Worm (Caenorhabditis elegans) whole organism, mixed stage, embryonic: ENCODE results near the gene ogdh-2.

Source experiments
- M03D4.4 ChIP-seq: sonication (generic microtip); optimal IDR thresholded peaks from 2 replicates; lab custom pipeline; 2017; ENCODE audit warnings: mild to moderate bottlenecking, missing genetic modification characterization, missing compliant biosample characterization
- bed-3 ChIP-seq: fragments of 200-800 bp; sonication (Bioruptor generic); optimal IDR thresholded peaks from 3 replicates; lab custom pipeline; 2018; ENCODE audit warnings: mild to moderate bottlenecking, missing genetic modification characterization, moderate library complexity, missing compliant biosample characterization
- blmp-1 ChIP-seq: fragments of 150-350 bp; optimal IDR thresholded peaks from 2 replicates; lab custom pipeline; 2014; ENCODE audit warnings: missing biosample characterization, missing genetic modification characterization
- ceh-39 ChIP-seq: fragments of 150-350 bp; optimal IDR thresholded peaks from 2 replicates; lab custom pipeline; 2014; ENCODE audit warnings: missing biosample characterization, missing genetic modification characterization
- ceh-43 ChIP-seq: fragments of 200-800 bp; sonication (Bioruptor generic); optimal IDR thresholded peaks from 2 replicates; lab custom pipeline; 2018; ENCODE audit warnings: mild to moderate bottlenecking, missing genetic modification characterization, moderate library complexity, missing compliant biosample characterization
- ceh-83 ChIP-seq: fragments of 200-800 bp; sonication (Bioruptor generic); optimal IDR thresholded peaks from 2 replicates; lab custom pipeline; 2018; ENCODE audit warnings: mild to moderate bottlenecking, missing genetic modification characterization, missing compliant biosample characterization
- ces-1 ChIP-seq: fragments of 150-350 bp; optimal IDR thresholded peaks from 2 replicates; lab custom pipeline; 2014; ENCODE audit warnings: missing biosample characterization, missing genetic modification reagents, missing genetic modification characterization
- cnd-1 ChIP-seq: fragments of 200-800 bp; sonication (Bioruptor generic); optimal IDR thresholded peaks from 2 replicates; lab custom pipeline; 2018; ENCODE audit warnings: mild to moderate bottlenecking, missing genetic modification characterization, missing compliant biosample characterization
- elt-1 ChIP-seq: sonication (generic microtip); optimal IDR thresholded peaks from 2 replicates; lab custom pipeline; 2017; ENCODE audit warnings: missing genetic modification characterization, mild to moderate bottlenecking, missing compliant biosample characterization, antibody characterized with exemption, moderate library complexity, borderline replicate concordance; ENCODE audit not compliant: insufficient read depth
- flh-1 ChIP-seq: fragments of 200-800 bp; sonication (Bioruptor generic); optimal IDR thresholded peaks from 2 replicates; lab custom pipeline; 2018; ENCODE audit warnings: mild to moderate bottlenecking, missing genetic modification characterization, moderate library complexity, missing compliant biosample characterization
- ham-2 ChIP-seq: fragments of 200-800 bp; sonication (Bioruptor generic); optimal IDR thresholded peaks from 2 replicates; lab custom pipeline; 2018; ENCODE audit warnings: mild to moderate bottlenecking, missing genetic modification characterization, missing compliant biosample characterization
- hlh-1 ChIP-seq: fragments of 150-350 bp; optimal IDR thresholded peaks from 2 replicates; lab custom pipeline; 2014; ENCODE audit warnings: missing biosample characterization, missing genetic modification reagents, missing genetic modification characterization
- lin-13 ChIP-seq: fragments of 150-350 bp; optimal IDR thresholded peaks from 2 replicates; lab custom pipeline; 2014; ENCODE audit warnings: missing biosample characterization, missing genetic modification characterization
- lin-32 ChIP-seq: fragments of 200-800 bp; sonication (Bioruptor generic); optimal IDR thresholded peaks from 2 replicates; lab custom pipeline; 2018; ENCODE audit warnings: mild to moderate bottlenecking, missing genetic modification characterization, missing compliant biosample characterization
- lsy-2 ChIP-seq: fragments of 150-350 bp; optimal IDR thresholded peaks from 2 replicates; lab custom pipeline; 2014; ENCODE audit warnings: missing biosample characterization, missing genetic modification characterization
- mab-5 ChIP-seq: fragments of 150-350 bp; optimal IDR thresholded peaks from 2 replicates; lab custom pipeline; 2014; ENCODE audit warnings: missing biosample characterization, missing genetic modification characterization
- mep-1 ChIP-seq: fragments of 150-350 bp; optimal IDR thresholded peaks from 2 replicates; lab custom pipeline; 2017; ENCODE audit warnings: missing biosample characterization, missing genetic modification reagents, missing genetic modification characterization, inconsistent platforms
- mls-2 ChIP-seq: sonication (generic microtip); optimal IDR thresholded peaks from 2 replicates; lab custom pipeline; 2016; ENCODE audit warnings: mild to moderate bottlenecking, missing genetic modification characterization, moderate library complexity, missing compliant biosample characterization
- nhr-12 ChIP-seq: fragments of 150-350 bp; optimal IDR thresholded peaks from 2 replicates; lab custom pipeline; 2014; ENCODE audit warnings: missing biosample characterization, missing genetic modification characterization
- nhr-2 ChIP-seq: fragments of 150-350 bp; optimal IDR thresholded peaks from 2 replicates; lab custom pipeline; 2014; ENCODE audit warnings: missing biosample characterization, missing genetic modification characterization
- nhr-28 ChIP-seq: fragments of 150-350 bp; optimal IDR thresholded peaks from 2 replicates; lab custom pipeline; 2014; ENCODE audit warnings: missing biosample characterization, missing genetic modification characterization
- nhr-76 ChIP-seq: sonication (generic microtip); optimal IDR thresholded peaks from 2 replicates; lab custom pipeline; 2017; ENCODE audit warnings: missing biosample characterization, missing genetic modification characterization
- pha-4 ChIP-seq: fragments of 150-350 bp; optimal IDR thresholded peaks from 2 replicates; lab custom pipeline; 2018; ENCODE audit warnings: missing biosample characterization, missing genetic modification reagents, missing genetic modification characterization
- sem-2 ChIP-seq: fragments of 200-800 bp; sonication (Bioruptor generic); optimal IDR thresholded peaks from 2 replicates; lab custom pipeline; 2018; ENCODE audit warnings: mild to moderate bottlenecking, missing genetic modification characterization, missing compliant biosample characterization
- snpc-4 ChIP-seq: fragments of 150-350 bp; optimal IDR thresholded peaks from 2 replicates; lab custom pipeline; 2014; ENCODE audit warnings: missing biosample characterization, missing genetic modification characterization
- tbx-8 ChIP-seq: fragments of 200-800 bp; sonication (Bioruptor generic); optimal IDR thresholded peaks from 2 replicates; lab custom pipeline; 2018; ENCODE audit warnings: mild to moderate bottlenecking, missing genetic modification characterization, moderate library complexity, missing compliant biosample characterization
- unc-39 ChIP-seq: fragments of 150-350 bp; optimal IDR thresholded peaks from 2 replicates; lab custom pipeline; 2014; ENCODE audit warnings: missing biosample characterization, missing genetic modification characterization
- unc-62 ChIP-seq: fragments of 150-350 bp; optimal IDR thresholded peaks from 2 replicates; lab custom pipeline; 2014; ENCODE audit warnings: missing biosample characterization, missing genetic modification reagents, missing genetic modification characterization
- zip-8 ChIP-seq: fragments of 150-350 bp; optimal IDR thresholded peaks from 2 replicates; lab custom pipeline; 2014; ENCODE audit warnings: missing biosample characterization, missing genetic modification characterization

The ogdh-2 gene

DNA sequence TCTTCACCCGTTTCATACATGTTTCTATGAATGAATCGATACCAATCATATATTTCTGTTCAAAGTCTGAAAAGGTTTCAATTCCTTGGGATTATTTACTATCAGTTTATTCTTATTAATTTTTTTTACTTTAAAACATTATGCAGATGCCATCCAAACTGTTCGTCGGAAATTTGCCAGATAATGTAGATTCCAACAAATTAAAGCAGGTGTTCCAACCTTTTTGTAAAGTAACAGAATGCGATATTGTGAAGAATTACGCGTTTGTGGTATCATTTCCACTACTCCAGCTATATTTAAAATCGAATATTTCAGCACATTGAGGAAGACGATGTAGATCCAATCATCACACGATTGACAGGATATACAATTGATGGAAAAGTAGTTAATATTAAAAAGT, 2.2 kb upstream of the ogdh-2 start, which contains the start of gene rnp-1:
rnp-1 (plus strand) TSS at position 145 of the 400 bp plus-strand sequence.
- no peak for TF ChIP-seq M03D4.4 (tag; lab: Kevin White, UChicago)
- TF ChIP-seq hlh-1 (tag; lab: Kevin White, UChicago): no peak
- TF ChIP-seq, all 35 proteins: peak for 0

DNA sequence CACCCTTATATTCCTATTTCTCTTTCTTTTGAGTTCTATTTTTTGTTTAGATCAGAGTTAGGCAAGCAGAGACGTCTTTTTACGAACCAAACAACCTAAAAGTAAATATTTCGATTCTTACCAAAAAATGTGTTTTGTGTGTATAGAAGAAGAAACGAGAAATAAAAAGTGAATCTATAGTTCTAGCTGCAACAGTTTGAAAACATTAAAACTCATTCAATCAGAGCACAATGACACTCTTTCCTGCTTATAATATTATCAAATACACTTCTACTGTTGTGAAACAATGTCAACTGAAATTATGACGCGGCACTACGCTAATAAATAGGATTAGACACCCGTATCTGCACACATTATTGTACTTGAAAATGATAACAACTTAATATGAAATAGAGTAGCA, 1.5 kb downstream of the ogdh-2 start, which contains the start of gene ZK836.3:
ZK836.3 (minus strand) TSS at position 101 of the 400 bp plus-strand sequence.
- TF ChIP-seq zip-8 (no peak), lsy-2 (tag; lab: Kevin White, UChicago) (no peak), lin-13 (tag; lab: Kevin White, UChicago) (no peak), nhr-2 (tag; lab: Kevin White, UChicago) (no peak), blmp-1 (no peak), nhr-76 (tag; lab: Kevin White, UChicago) (no peak), nhr-28 (tag; lab: Kevin White, UChicago) (no peak), tbx-8 (GFP tag; lab: Kevin White, UChicago) (no peak), cnd-1 (tag; lab: Kevin White, UChicago) (no peak)

DNA sequence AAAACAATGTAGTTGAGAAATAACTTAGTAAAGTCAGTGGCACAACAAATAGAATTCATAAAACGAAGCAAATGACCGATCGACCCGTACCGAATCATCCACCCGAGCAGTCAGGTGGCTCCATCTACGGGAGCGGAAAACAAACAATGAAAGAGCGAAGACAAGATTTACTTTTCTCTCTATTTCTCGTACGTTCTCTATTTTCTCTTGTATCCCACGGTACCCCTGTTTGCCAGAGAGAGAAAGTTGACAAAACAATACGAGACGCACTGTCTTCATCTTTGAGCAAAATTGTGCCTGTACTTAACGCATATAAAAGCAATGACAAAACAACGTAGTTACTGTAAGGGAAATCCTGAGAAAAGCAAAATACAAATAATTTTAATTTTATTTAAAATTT, 2.4 kb downstream of the ogdh-2 start:
- TF ChIP-seq mab-5 (no peak), unc-39 (tag; lab: Kevin White, UChicago) (no peak), elt-1 (tag; lab: Kevin White, UChicago) (no peak), nhr-12 (tag; lab: Kevin White, UChicago) (no peak), blmp-1 (no peak), nhr-76 (tag; lab: Kevin White, UChicago) (no peak), flh-1 (GFP tag; lab: Kevin White, UChicago) (no peak), pha-4 (tag; lab: Kevin White, UChicago) (peak; percentile 59)

DNA sequence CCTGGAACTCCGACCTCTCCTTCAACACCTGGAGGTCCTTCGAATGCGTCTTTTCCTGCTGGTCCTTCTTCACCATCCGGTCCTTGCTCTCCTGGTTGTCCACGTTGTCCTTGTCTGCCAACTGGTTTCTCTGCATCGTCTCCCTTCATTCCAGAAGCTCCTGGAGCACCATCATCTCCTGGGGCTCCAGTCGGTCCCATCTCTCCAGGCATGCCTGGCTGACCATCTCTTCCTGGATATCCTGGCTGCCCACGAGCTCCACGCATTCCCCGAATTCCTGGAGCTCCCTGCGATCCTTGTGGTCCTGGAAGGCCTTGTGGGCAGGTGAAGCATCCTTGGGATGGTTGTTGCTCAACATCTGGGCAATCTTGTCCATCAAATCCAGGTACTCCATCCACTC, 3.4 kb downstream of the ogdh-2 start:
- TF ChIP-seq ceh-43 (no peak), snpc-4 (tag; lab: Kevin White, UChicago) (no peak), ceh-83 (GFP tag; lab: Kevin White, UChicago) (no peak), zip-8 (no peak), ces-1 (GFP tag; lab: Kevin White, UChicago) (no peak), sem-2 (no peak), bed-3 (GFP tag; lab: Kevin White, UChicago) (no peak), unc-62 (no peak), mls-2 (tag; lab: Kevin White, UChicago) (no peak), nhr-76 (tag; lab: Kevin White, UChicago) (no peak), mep-1 (tag; lab: Kevin White, UChicago) (no peak), M03D4.4 (tag; lab: Kevin White, UChicago) (no peak), elt-1 (tag; lab: Kevin White, UChicago) (no peak), nhr-12 (tag; lab: Kevin White, UChicago) (no peak)

DNA sequence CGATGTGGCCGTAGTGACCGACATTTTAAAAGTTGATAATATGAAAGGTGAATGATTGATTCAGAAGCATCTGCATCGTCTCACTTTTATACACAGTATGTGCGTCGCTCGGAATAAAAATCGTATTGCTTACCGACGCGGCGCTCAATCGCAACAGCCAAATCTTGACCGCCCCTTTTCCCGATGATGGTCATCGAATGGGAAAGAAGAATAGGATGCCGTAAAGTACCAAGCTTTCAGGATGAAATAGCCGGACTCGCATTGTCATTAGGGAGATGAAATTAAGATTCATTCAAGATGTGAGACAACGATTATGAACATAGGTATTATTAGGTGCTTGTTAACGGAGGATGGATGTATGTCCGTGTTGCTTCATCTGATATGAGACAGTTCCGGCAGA, 4.2 kb downstream of the ogdh-2 start, which contains the start of gene lon-3:
lon-3 (minus strand) TSS at position 101 of the 400 bp plus-strand sequence.
- TF ChIP-seq pha-4 (tag; lab: Kevin White, UChicago): no peak
- peak; percentile 58 for TF ChIP-seq elt-1 (tag; lab: Kevin White, UChicago)

DNA sequence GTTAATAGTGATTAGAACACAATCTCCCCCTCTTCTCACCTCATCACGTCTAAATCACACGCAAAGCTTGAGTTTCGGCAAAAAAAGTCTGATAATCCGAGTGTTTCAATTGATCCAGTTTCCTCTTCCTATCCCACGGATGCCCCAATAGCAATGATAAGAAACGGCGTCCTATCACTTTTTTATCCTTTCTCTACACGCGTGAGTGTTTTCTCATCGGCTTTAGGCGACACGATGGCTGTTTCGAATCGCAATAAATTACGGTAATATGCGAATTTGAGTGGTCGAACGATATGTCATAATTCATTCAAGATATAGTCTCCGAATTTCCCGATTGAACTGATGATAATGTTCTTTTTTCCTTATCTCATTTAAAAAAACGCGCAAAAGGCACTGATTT, 5.2 kb downstream of the ogdh-2 start:
- TF ChIP-seq ham-2 (GFP tag; lab: Kevin White, UChicago): peak; percentile 17
- no peak for TF ChIP-seq ceh-39 (tag; lab: Kevin White, UChicago)
- peak; percentile 0 for TF ChIP-seq elt-1 (tag; lab: Kevin White, UChicago)

DNA sequence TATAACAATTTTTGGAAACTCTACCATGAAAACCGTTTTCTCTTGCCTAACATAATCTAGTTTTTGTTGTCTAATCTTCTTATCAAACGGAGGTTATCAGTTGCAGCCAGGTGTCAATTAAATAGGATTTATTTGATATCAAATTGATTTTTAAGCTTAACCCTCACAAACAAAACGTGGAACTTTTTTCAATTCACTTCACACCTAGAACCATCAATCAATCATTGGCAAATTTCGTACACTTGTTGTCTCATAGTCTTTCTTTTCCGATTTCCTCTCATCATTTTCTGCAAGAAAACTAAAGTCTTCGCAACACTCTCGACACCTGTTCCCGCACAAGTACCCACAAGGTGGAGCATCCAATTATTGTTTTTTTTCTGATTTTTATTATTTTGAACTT, 14.4 kb downstream of the ogdh-2 start:
- no peak for TF ChIP-seq lin-32 (GFP tag; lab: Kevin White, UChicago)
- TF ChIP-seq hlh-1 (tag; lab: Kevin White, UChicago): peak; percentile 42
- peak; percentile 41 for TF ChIP-seq unc-62
